Worm (Caenorhabditis elegans) whole organism, L4 larva: ENCODE data around the gene sld-5.

ENCODE experiments used
- nhr-6 ChIP-seq: fragments of 150-350 bp; optimal IDR thresholded peaks from 2 replicates; lab custom pipeline; 2014; ENCODE audit warnings: missing biosample characterization, missing genetic modification characterization
- ztf-11 ChIP-seq: fragments of 150-350 bp; optimal IDR thresholded peaks from 2 replicates; lab custom pipeline; 2014; ENCODE audit warnings: missing biosample characterization, missing genetic modification characterization

DNA sequence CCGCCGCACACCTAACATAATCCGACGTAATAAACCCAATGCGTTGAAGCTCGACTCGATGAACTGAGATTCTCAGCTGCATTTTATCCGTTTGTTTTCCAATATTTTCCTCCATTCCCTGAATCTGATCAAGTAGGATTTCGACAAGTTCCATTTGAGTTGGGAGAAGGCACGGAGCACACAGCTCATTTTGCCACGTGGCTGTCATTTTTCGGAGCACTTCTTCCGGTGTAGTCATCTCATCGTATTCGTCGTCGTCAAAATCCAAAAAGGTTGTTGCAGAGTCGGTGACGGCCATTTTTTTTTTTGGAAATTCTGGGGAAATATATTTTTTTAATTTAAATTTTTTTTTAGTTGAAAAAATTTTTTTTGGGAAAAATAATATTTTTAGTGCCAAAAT, at the start of gene sld-5:
- TF ChIP-seq nhr-6 (tag; lab: Kevin White, UChicago) (no peak), ztf-11 (tag; lab: Kevin White, UChicago) (no peak)
